Worm (Caenorhabditis elegans): Measurements from ENCODE around the gene T21C9.6.

- TF ChIP-seq lir-3 (tag; optimal IDR thresholded peaks at IDR 0.05) (no peak), spr-3 (GFP tag; optimal IDR thresholded peaks at IDR 0.05) (no peak)
Measured at ce11 chrV:10560621-10561020, 21.1 kb upstream of the T21C9.6 start, which contains the start of gene col-152.

Data from whole organism, L4 larva.